Worm (Caenorhabditis elegans) whole organism, L1 larva: ENCODE results near the gene C04H5.1.

Source experiments
- F16B12.6 ChIP-seq: fragments of 150-350 bp; optimal IDR thresholded peaks from 2 replicates; lab custom pipeline; 2014; ENCODE audit warnings: missing biosample characterization, missing genetic modification characterization
- Y116A8C.19 ChIP-seq: sonication (generic microtip); optimal IDR thresholded peaks from 2 replicates; lab custom pipeline; 2016; ENCODE audit warnings: missing compliant biosample characterization, missing genetic modification characterization, borderline replicate concordance
- aha-1 ChIP-seq: fragments of 150-350 bp; optimal IDR thresholded peaks from 2 replicates; lab custom pipeline; 2014; ENCODE audit warnings: missing biosample characterization, missing genetic modification characterization
- blmp-1 ChIP-seq: fragments of 150-350 bp; optimal IDR thresholded peaks from 2 replicates; lab custom pipeline; 2014; ENCODE audit warnings: missing biosample characterization, missing genetic modification characterization
- ceh-63 ChIP-seq: fragments of 200-800 bp; sonication (Bioruptor generic); optimal IDR thresholded peaks from 2 replicates; lab custom pipeline; 2018; ENCODE audit warnings: mild to moderate bottlenecking, missing genetic modification characterization, missing compliant biosample characterization
- ceh-82 ChIP-seq, 3 experiments: fragments of 150-350 bp in 1 of 3; sonication (generic microtip) in 2 of 3; optimal IDR thresholded peaks; 2 replicates each; lab custom pipeline; 2014 to 2017; ENCODE audit warnings: missing biosample characterization in 3 of 3, missing genetic modification characterization in 3 of 3
- dpl-1 ChIP-seq, 3 experiments: fragments of 150-350 bp in 2 of 3; sonication (generic microtip) in 1 of 3; optimal IDR thresholded peaks; 2 replicates each; lab custom pipeline; 2014 to 2017; ENCODE audit warnings: missing biosample characterization in 3 of 3, missing genetic modification characterization in 3 of 3, missing genetic modification reagents in 3 of 3
- dsc-1 ChIP-seq: sonication (generic microtip); optimal IDR thresholded peaks from 2 replicates; lab custom pipeline; 2016; ENCODE audit warnings: mild to moderate bottlenecking, missing genetic modification characterization, missing compliant biosample characterization
- efl-1 ChIP-seq, 4 experiments: fragments of 150-350 bp; optimal IDR thresholded peaks in 3 of 4; peaks in 1 of 4; 1 replicate in 1 of 4; 2 replicates in 3 of 4; lab custom pipeline; 2014; ENCODE audit warnings: missing biosample characterization in 2 of 4, missing genetic modification characterization in 2 of 4, missing genetic modification reagents in 2 of 4
- efl-3 ChIP-seq: fragments of 200-800 bp; sonication (Bioruptor generic); optimal IDR thresholded peaks from 2 replicates; lab custom pipeline; 2018; ENCODE audit warnings: mild to moderate bottlenecking, missing genetic modification characterization, missing compliant biosample characterization
- egl-13 ChIP-seq: sonication (generic microtip); optimal IDR thresholded peaks from 2 replicates; lab custom pipeline; 2016; ENCODE audit warnings: missing genotype, missing genetic modification reagents, missing genetic modification characterization, missing compliant biosample characterization
- elt-2 ChIP-seq: sonication (generic microtip); optimal IDR thresholded peaks from 2 replicates; lab custom pipeline; 2016; ENCODE audit warnings: missing genetic modification characterization, mild to moderate bottlenecking, inconsistent platforms, missing compliant biosample characterization, missing genetic modification reagents
- elt-3 ChIP-seq, 6 experiments: fragments of 150-350 bp in 1 of 6; sonication (generic microtip); optimal IDR thresholded peaks; 2 replicates each; lab custom pipeline; 2017 to 2018; ENCODE audit warnings: missing biosample characterization in 6 of 6, missing genetic modification characterization in 6 of 6, inconsistent platforms in 1 of 6
- isw-1 ChIP-seq: fragments of 200-800 bp; sonication (Bioruptor generic); IDR thresholded peaks from 2 replicates; pipeline ENCODE4 v1.3.6; 2022; ENCODE audit warnings: missing genetic modification characterization, missing compliant biosample characterization
- jun-1 ChIP-seq: fragments of 150-350 bp; optimal IDR thresholded peaks from 2 replicates; lab custom pipeline; 2014; ENCODE audit warnings: missing biosample characterization, missing genetic modification reagents, missing genetic modification characterization
- lin-14 ChIP-seq: fragments of 200-800 bp; sonication (Bioruptor generic); optimal IDR thresholded peaks from 2 replicates; lab custom pipeline; 2018; ENCODE audit warnings: mild to moderate bottlenecking, missing genetic modification characterization, moderate library complexity, missing compliant biosample characterization
- lin-15B ChIP-seq: fragments of 150-350 bp; sonication (generic microtip); optimal IDR thresholded peaks from 3 replicates; lab custom pipeline; 2014; ENCODE audit warnings: missing biosample characterization, missing genetic modification characterization
- lin-35 ChIP-seq, 2 experiments: fragments of 150-350 bp; optimal IDR thresholded peaks; 2 replicates each; lab custom pipeline; 2014; ENCODE audit warnings: missing biosample characterization in 2 of 2, missing genetic modification characterization in 2 of 2, missing genetic modification reagents in 2 of 2
- lsy-2 ChIP-seq, 2 experiments: fragments of 150-350 bp; optimal IDR thresholded peaks; 2 replicates each; lab custom pipeline; 2014; ENCODE audit warnings: missing biosample characterization in 2 of 2, missing genetic modification characterization in 2 of 2
- mef-2 ChIP-seq: fragments of 150-350 bp; optimal IDR thresholded peaks from 2 replicates; lab custom pipeline; 2014; ENCODE audit warnings: missing biosample characterization, missing genetic modification characterization
- mep-1 ChIP-seq: fragments of 150-350 bp; optimal IDR thresholded peaks from 2 replicates; lab custom pipeline; 2014; ENCODE audit warnings: missing biosample characterization, missing genetic modification characterization
- nhr-20 ChIP-seq: sonication (generic microtip); optimal IDR thresholded peaks from 2 replicates; lab custom pipeline; 2016; ENCODE audit warnings: mild to moderate bottlenecking, missing genetic modification characterization, missing compliant biosample characterization
- nhr-237 ChIP-seq: fragments of 150-350 bp; optimal IDR thresholded peaks from 2 replicates; lab custom pipeline; 2014; ENCODE audit warnings: missing biosample characterization, missing genetic modification characterization
- nhr-47 ChIP-seq: sonication (generic microtip); optimal IDR thresholded peaks from 2 replicates; lab custom pipeline; 2016; ENCODE audit warnings: mild to moderate bottlenecking, missing genetic modification characterization, moderate library complexity, missing compliant biosample characterization
- nhr-71 ChIP-seq: sonication (generic microtip); optimal IDR thresholded peaks from 2 replicates; lab custom pipeline; 2016; ENCODE audit warnings: mild to moderate bottlenecking, missing genetic modification characterization, moderate library complexity, missing compliant biosample characterization
- nhr-76 ChIP-seq: sonication (generic microtip); optimal IDR thresholded peaks from 2 replicates; lab custom pipeline; 2017; ENCODE audit warnings: missing biosample characterization, missing genetic modification characterization
- nhr-85 ChIP-seq: sonication (generic microtip); peaks from one replicate; lab custom pipeline; 2016; ENCODE audit warnings: missing genetic modification characterization, inconsistent platforms, missing compliant biosample characterization
- nhr-90 ChIP-seq: sonication (generic microtip); optimal IDR thresholded peaks from 2 replicates; lab custom pipeline; 2016; ENCODE audit warnings: mild to moderate bottlenecking, missing genetic modification characterization, missing compliant biosample characterization; ENCODE audit not compliant: poor library complexity
- rnt-1 ChIP-seq: sonication (generic microtip); optimal IDR thresholded peaks from 2 replicates; lab custom pipeline; 2016; ENCODE audit warnings: mild to moderate bottlenecking, missing genetic modification characterization, moderate library complexity, missing compliant biosample characterization
- skn-1 ChIP-seq: fragments of 150-350 bp; optimal IDR thresholded peaks from 2 replicates; lab custom pipeline; 2014; ENCODE audit warnings: missing biosample characterization, missing genetic modification characterization
- snpc-4 ChIP-seq: fragments of 150-350 bp; optimal IDR thresholded peaks from 2 replicates; lab custom pipeline; 2014; ENCODE audit warnings: missing biosample characterization, missing genetic modification characterization
- snu-23 ChIP-seq: sonication (generic microtip); optimal IDR thresholded peaks from 2 replicates; lab custom pipeline; 2016; ENCODE audit warnings: missing genetic modification characterization, missing compliant biosample characterization
- swsn-7 ChIP-seq: sonication (generic microtip); optimal IDR thresholded peaks from 2 replicates; lab custom pipeline; 2016; ENCODE audit warnings: missing genetic modification characterization, missing compliant biosample characterization
- unc-30 ChIP-seq: sonication (generic microtip); optimal IDR thresholded peaks from 2 replicates; lab custom pipeline; 2017; ENCODE audit warnings: missing biosample characterization, missing genetic modification characterization
- unc-98 ChIP-seq: fragments of 200-800 bp; sonication (Bioruptor generic); IDR thresholded peaks from 2 replicates; pipeline ENCODE4 v1.3.6; 2022; ENCODE audit warnings: missing genetic modification characterization, missing compliant biosample characterization
- vab-15 ChIP-seq: sonication (generic microtip); optimal IDR thresholded peaks from 2 replicates; lab custom pipeline; 2017; ENCODE audit warnings: missing genotype, mild to moderate bottlenecking, missing genetic modification characterization, missing compliant biosample characterization
- zip-4 ChIP-seq: fragments of 200-800 bp; sonication (Bioruptor generic); optimal IDR thresholded peaks from 2 replicates; lab custom pipeline; 2018; ENCODE audit warnings: mild to moderate bottlenecking, missing genetic modification characterization, moderate library complexity, missing compliant biosample characterization
- ztf-11 ChIP-seq, 2 experiments: sonication (generic microtip); optimal IDR thresholded peaks; 2 replicates each; lab custom pipeline; 2016 to 2017; ENCODE audit warnings: missing genetic modification characterization in 2 of 2, missing biosample characterization in 1 of 2, missing compliant biosample characterization in 1 of 2

Gene C04H5.1

ce11 chrII:14488661-14489060 is 45.4 kb upstream of the C04H5.1 start, which contains the start of gene usp-14 (continued):
- TF ChIP-seq jun-1 (tag; lab: Kevin White, UChicago) (peak; percentile 31), zip-4 (GFP tag; lab: Kevin White, UChicago) (peak; percentile 50), nhr-47 (tag; lab: Kevin White, UChicago) (peak; percentile 73), mep-1 (peak; percentile 66), egl-13 (peak; percentile 20), vab-15 (tag; lab: Kevin White, UChicago) (no peak), dpl-1 (GFP tag; optimal IDR thresholded peaks at IDR 0.05; lab: Kevin White, UChicago) (peak; percentile 74 to 87 (median 87)), efl-3 (no peak), nhr-90 (peak; percentile 70), efl-1 (optimal IDR thresholded peaks at IDR 0.05; lab: Kevin White, UChicago) (peak; percentile 77 to 80), efl-1 (GFP tag; optimal IDR thresholded peaks at IDR 0.05 in 1 of 2; lab: Kevin White, UChicago) (peak; percentile 82 to 98), ceh-63 (no peak), isw-1 (GFP tag; lab: Robert Waterston, UW) (peak; percentile 45), skn-1 (tag; lab: Kevin White, UChicago) (peak; percentile 96), F16B12.6 (peak; percentile 47), dsc-1 (peak; percentile 40), snpc-4 (tag; lab: Kevin White, UChicago) (peak; percentile 68), lin-15B (tag; lab: Kevin White, UChicago) (peak; percentile 51), nhr-85 (tag; lab: Kevin White, UChicago) (peak; percentile 79), aha-1 (tag; lab: Kevin White, UChicago) (no peak), snu-23 (GFP tag; lab: Kevin White, UChicago) (peak; percentile 72)
- TF ChIP-seq, all 84 proteins: peak for 39

- TF ChIP-seq nhr-85 (tag; lab: Kevin White, UChicago) (peak; percentile 72), nhr-20 (tag; lab: Kevin White, UChicago) (peak; percentile 37), lin-14 (GFP tag; lab: Kevin White, UChicago) (peak; percentile 59), lin-35 (GFP tag; optimal IDR thresholded peaks at IDR 0.05; lab: Kevin White, UChicago) (peak in 1 of 2 experiments; percentile 20), ceh-82 (tag; optimal IDR thresholded peaks at IDR 0.05; lab: Kevin White, UChicago) (peak in 1 of 3 experiments; percentile 7), swsn-7 (tag; lab: Kevin White, UChicago) (peak; percentile 6), lsy-2 (tag; optimal IDR thresholded peaks at IDR 0.05; lab: Kevin White, UChicago) (peak; percentile 13 to 26), unc-98 (GFP tag; lab: Robert Waterston, UW) (no peak), dpl-1 (GFP tag; optimal IDR thresholded peaks at IDR 0.05; lab: Kevin White, UChicago) (peak in 2 of 3 experiments; percentile 10 to 27), efl-1 (optimal IDR thresholded peaks at IDR 0.05; lab: Kevin White, UChicago) (peak; percentile 5 to 11), efl-1 (GFP tag; optimal IDR thresholded peaks at IDR 0.05 in 1 of 2; lab: Kevin White, UChicago) (peak; percentile 2 to 27), mef-2 (tag; lab: Kevin White, UChicago) (no peak), elt-2 (tag; lab: Kevin White, UChicago) (peak; percentile 50), skn-1 (tag; lab: Kevin White, UChicago) (no peak), aha-1 (tag; lab: Kevin White, UChicago) (no peak), lin-15B (tag; lab: Kevin White, UChicago) (no peak), elt-3 (tag; optimal IDR thresholded peaks at IDR 0.05; lab: Kevin White, UChicago) (peak in 1 of 6 experiments; percentile 6), mep-1 (peak; percentile 54), blmp-1 (tag; lab: Kevin White, UChicago) (peak; percentile 97), nhr-90 (peak; percentile 39), snu-23 (GFP tag; lab: Kevin White, UChicago) (peak; percentile 36), Y116A8C.19 (tag; lab: Kevin White, UChicago) (no peak), nhr-71 (tag; lab: Kevin White, UChicago) (peak; percentile 52)
Measured at ce11 chrII:14489407-14489806, 44.7 kb upstream of the C04H5.1 start, which contains the start of gene vnut-1. Gene vnut-1 (plus strand): TSS chrII:14489802.

ce11 chrII:14492592-14493196 is 41.4 kb upstream of the C04H5.1 start:
- no peak for TF ChIP-seq nhr-237 (tag; lab: Kevin White, UChicago)
- TF ChIP-seq rnt-1 (tag; lab: Kevin White, UChicago), result no peak
- TF ChIP-seq zip-4 (GFP tag; lab: Kevin White, UChicago), result no peak
- TF ChIP-seq unc-30, result no peak
- TF ChIP-seq nhr-76 (tag; lab: Kevin White, UChicago), result no peak
- no peak for TF ChIP-seq ztf-11 (tag; optimal IDR thresholded peaks at IDR 0.05; lab: Kevin White, UChicago)
